Worm (Caenorhabditis elegans) whole organism, L1 larva: ENCODE data around the gene srlf-5.

Experiments
- elt-2 ChIP-seq: sonication (generic microtip); optimal IDR thresholded peaks from 2 replicates; lab custom pipeline; 2016; ENCODE audit warnings: missing genetic modification characterization, mild to moderate bottlenecking, inconsistent platforms, missing compliant biosample characterization, missing genetic modification reagents
- lin-15B ChIP-seq: fragments of 150-350 bp; sonication (generic microtip); optimal IDR thresholded peaks from 3 replicates; lab custom pipeline; 2014; ENCODE audit warnings: missing biosample characterization, missing genetic modification characterization

The srlf-5 gene

ce11 chrIV:12876558-12876957, 50.0 kb downstream of the srlf-5 start:
- peak; percentile 49 for TF ChIP-seq elt-2 (tag; lab: Kevin White, UChicago)
- TF ChIP-seq lin-15B (tag; lab: Kevin White, UChicago), result no peak
- TF ChIP-seq, all 84 proteins: peak for 1
